Fruit fly (Drosophila melanogaster) whole organism, embryonic: Measurements from ENCODE around the gene ph-p.
A peak's percentile ranks its signal among the peaks of the same experiment; 100 is the strongest.

Experiments used
- BEAF-32 ChIP-seq: fragments of 200-800 bp; sonication (Bioruptor generic); optimal IDR thresholded peaks from 3 replicates; lab custom pipeline; 2017; ENCODE audit warnings: missing biosample characterization, missing genetic modification characterization, mild to moderate bottlenecking, moderate library complexity, missing genetic modification reagents
- Blimp-1 ChIP-seq: fragments of 200-800 bp; sonication (Bioruptor generic); optimal IDR thresholded peaks from 3 replicates; lab custom pipeline; 2018; ENCODE audit warnings: missing biosample characterization, missing genetic modification characterization, mild to moderate bottlenecking, moderate library complexity, missing genetic modification reagents
- CG10959 ChIP-seq: fragments of 200-800 bp; sonication (Bioruptor generic); IDR thresholded peaks from 2 replicates; pipeline ENCODE4 v1.3.6; 2022; ENCODE audit warnings: missing biosample characterization, missing genetic modification characterization
- CG10979 ChIP-seq: fragments of 200-800 bp; sonication (Bioruptor generic); optimal IDR thresholded peaks from 2 replicates; lab custom pipeline; 2018; ENCODE audit warnings: missing biosample characterization, mild to moderate bottlenecking, missing genetic modification characterization, moderate library complexity
- CG11504 ChIP-seq: fragments of 200-800 bp; sonication (Bioruptor generic); optimal IDR thresholded peaks from 3 replicates; lab custom pipeline; 2019; ENCODE audit warnings: missing biosample characterization, mild to moderate bottlenecking, missing genetic modification characterization, moderate library complexity
- CG11560 ChIP-seq: fragments of 200-800 bp; sonication (Bioruptor generic); IDR thresholded peaks from 3 replicates; pipeline ENCODE4 v1.3.6; 2022; ENCODE audit warnings: missing biosample characterization, missing genetic modification characterization
- CG12155 ChIP-seq: fragments of 200-800 bp; sonication (Bioruptor generic); optimal IDR thresholded peaks from 3 replicates; lab custom pipeline; 2016; ENCODE audit warnings: missing biosample characterization, missing genetic modification characterization
- CG1233 ChIP-seq: fragments of 200-800 bp; sonication (Bioruptor generic); optimal IDR thresholded peaks from 4 replicates; lab custom pipeline; 2018; ENCODE audit warnings: missing biosample characterization, mild to moderate bottlenecking, missing genetic modification characterization
- CG12391 ChIP-seq: fragments of 200-800 bp; sonication (Bioruptor generic); optimal IDR thresholded peaks from 3 replicates; lab custom pipeline; 2018; ENCODE audit warnings: missing biosample characterization, mild to moderate bottlenecking, missing genetic modification characterization, moderate library complexity
- CG15269 ChIP-seq: fragments of 200-800 bp; sonication (Bioruptor generic); optimal IDR thresholded peaks from 2 replicates; lab custom pipeline; 2018; ENCODE audit warnings: missing biosample characterization, mild to moderate bottlenecking, missing genetic modification characterization, moderate library complexity
- CG17568 ChIP-seq: fragments of 200-800 bp; sonication (Bioruptor generic); optimal IDR thresholded peaks from 2 replicates; lab custom pipeline; 2018; ENCODE audit warnings: missing biosample characterization, mild to moderate bottlenecking, missing genetic modification characterization, moderate library complexity
- CG17612 ChIP-seq: fragments of 200-800 bp; sonication (Bioruptor generic); IDR thresholded peaks from 2 replicates; pipeline ENCODE4 v1.3.6; 2022; ENCODE audit warnings: missing biosample characterization, missing genetic modification characterization
- CG2199 ChIP-seq: fragments of 200-800 bp; sonication (Bioruptor generic); IDR thresholded peaks from 3 replicates; pipeline ENCODE4 v1.3.6; 2022; ENCODE audit warnings: missing biosample characterization, missing genetic modification characterization
- CG3995 ChIP-seq: fragments of 200-800 bp; sonication (Bioruptor generic); optimal IDR thresholded peaks from 3 replicates; lab custom pipeline; 2016; ENCODE audit warnings: missing biosample characterization, missing genetic modification characterization
- CG8388 ChIP-seq: fragments of 200-800 bp; sonication (Bioruptor generic); optimal IDR thresholded peaks from 2 replicates; lab custom pipeline; 2019; ENCODE audit warnings: missing biosample characterization, mild to moderate bottlenecking, missing genetic modification characterization, moderate library complexity
- CG9437 ChIP-seq: fragments of 200-800 bp; sonication (Bioruptor generic); optimal IDR thresholded peaks from 2 replicates; lab custom pipeline; 2018; ENCODE audit warnings: missing biosample characterization, mild to moderate bottlenecking, missing genetic modification characterization
- Dfd ChIP-seq, 2 experiments: fragments of >200 bp; optimal IDR thresholded peaks; 2 replicates each; lab custom pipeline; 2017; ENCODE audit warnings: missing biosample characterization in 2 of 2, missing genetic modification characterization in 2 of 2
- Gug ChIP-seq: fragments of 200-800 bp; sonication (Bioruptor generic); IDR thresholded peaks from 4 replicates; pipeline ENCODE4 v1.3.6; 2022; ENCODE audit warnings: missing biosample characterization, missing genetic modification characterization
- Max ChIP-seq: fragments of 200-800 bp; sonication (Bioruptor generic); optimal IDR thresholded peaks from 2 replicates; lab custom pipeline; 2016; ENCODE audit warnings: missing biosample characterization, mild to moderate bottlenecking, missing genetic modification characterization
- NfI ChIP-seq: fragments of 200-800 bp; sonication (Bioruptor generic); optimal IDR thresholded peaks from 3 replicates; lab custom pipeline; 2018; ENCODE audit warnings: missing biosample characterization, mild to moderate bottlenecking, missing genetic modification characterization, moderate library complexity
- Vsx1 ChIP-seq: fragments of 200-800 bp; sonication (Bioruptor generic); optimal IDR thresholded peaks from 2 replicates; lab custom pipeline; 2017; ENCODE audit warnings: missing biosample characterization, mild to moderate bottlenecking, missing genetic modification characterization, missing genetic modification reagents
- amos ChIP-seq: fragments of 200-800 bp; sonication (Bioruptor generic); IDR thresholded peaks from 2 replicates; pipeline ENCODE4 v1.3.6; 2022; ENCODE audit warnings: missing biosample characterization, missing genetic modification characterization; ENCODE audit not compliant: partially characterized antibody
- ato ChIP-seq: fragments of 200-800 bp; sonication (Bioruptor generic); IDR thresholded peaks from 2 replicates; pipeline ENCODE4 v1.3.6; 2022; ENCODE audit warnings: missing biosample characterization, missing genetic modification characterization; ENCODE audit not compliant: partially characterized antibody
- bigmax ChIP-seq: fragments of 200-800 bp; sonication (Bioruptor generic); optimal IDR thresholded peaks from 2 replicates; lab custom pipeline; 2018; ENCODE audit warnings: missing biosample characterization, mild to moderate bottlenecking, missing genetic modification characterization
- bowl ChIP-seq: fragments of 200-800 bp; sonication (Bioruptor generic); IDR thresholded peaks from 2 replicates; pipeline ENCODE4 v1.3.6; 2022; ENCODE audit warnings: missing biosample characterization, missing genetic modification characterization
- br ChIP-seq: fragments of >200 bp; optimal IDR thresholded peaks from 2 replicates; lab custom pipeline; 2017
- bsh ChIP-seq, 2 experiments: fragments of 200-800 bp; sonication (Bioruptor generic); optimal IDR thresholded peaks; 2 replicates each; lab custom pipeline; 2017 to 2018; ENCODE audit warnings: mild to moderate bottlenecking in 2 of 2, missing biosample characterization in 2 of 2, missing genetic modification characterization in 2 of 2, moderate library complexity in 1 of 2
- caup ChIP-seq: fragments of 200-800 bp; sonication (Bioruptor generic); optimal IDR thresholded peaks from 3 replicates; lab custom pipeline; 2017; ENCODE audit warnings: missing biosample characterization, mild to moderate bottlenecking, missing genetic modification characterization, moderate library complexity; ENCODE audit not compliant: severe bottlenecking
- crol ChIP-seq: fragments of 200-800 bp; sonication (Bioruptor generic); IDR thresholded peaks from 2 replicates; pipeline ENCODE4 v1.3.6; 2022; ENCODE audit warnings: missing biosample characterization, missing genetic modification characterization
- exex ChIP-seq: fragments of 200-800 bp; sonication (Bioruptor generic); optimal IDR thresholded peaks from 4 replicates; lab custom pipeline; 2018; ENCODE audit warnings: missing biosample characterization, mild to moderate bottlenecking, missing genetic modification characterization, moderate library complexity
- fd64A ChIP-seq: fragments of 200-800 bp; sonication (Bioruptor generic); optimal IDR thresholded peaks from 3 replicates; lab custom pipeline; 2018; ENCODE audit warnings: missing biosample characterization, mild to moderate bottlenecking, missing genetic modification characterization
- fu2 ChIP-seq: fragments of 200-800 bp; sonication (Bioruptor generic); optimal IDR thresholded peaks from 2 replicates; lab custom pipeline; 2016; ENCODE audit warnings: missing biosample characterization, missing genetic modification characterization
- hb ChIP-seq: fragments of 200-800 bp; sonication (Bioruptor generic); IDR thresholded peaks from 3 replicates; pipeline ENCODE4 v1.3.6; 2022; ENCODE audit warnings: missing biosample characterization, missing genetic modification characterization; ENCODE audit not compliant: partially characterized antibody
- ind ChIP-seq: fragments of 200-800 bp; sonication (Bioruptor generic); optimal IDR thresholded peaks from 3 replicates; lab custom pipeline; 2016; ENCODE audit warnings: missing biosample characterization, missing genetic modification characterization
- lab ChIP-seq: fragments of 200-800 bp; sonication (Bioruptor generic); optimal IDR thresholded peaks from 3 replicates; lab custom pipeline; 2017; ENCODE audit warnings: missing biosample characterization, missing genetic modification characterization, mild to moderate bottlenecking, moderate library complexity, missing genetic modification reagents
- mirr ChIP-seq: fragments of 200-800 bp; sonication (Bioruptor generic); optimal IDR thresholded peaks from 3 replicates; lab custom pipeline; 2018; ENCODE audit warnings: missing biosample characterization, mild to moderate bottlenecking, missing genetic modification characterization
- nom ChIP-seq: fragments of 200-800 bp; sonication (Bioruptor generic); optimal IDR thresholded peaks from 2 replicates; lab custom pipeline; 2017; ENCODE audit warnings: missing biosample characterization, missing genetic modification characterization, mild to moderate bottlenecking, moderate library complexity, missing genetic modification reagents
- oc ChIP-seq: fragments of 200-800 bp; sonication (Bioruptor generic); optimal IDR thresholded peaks from 2 replicates; lab custom pipeline; 2018; ENCODE audit warnings: missing biosample characterization, mild to moderate bottlenecking, missing genetic modification characterization, moderate library complexity
- onecut ChIP-seq: fragments of 200-800 bp; sonication (Bioruptor generic); IDR thresholded peaks from 2 replicates; pipeline ENCODE4 v1.3.6; 2022; ENCODE audit warnings: missing biosample characterization, missing genetic modification characterization
- p53 ChIP-seq: fragments of 200-800 bp; sonication (Bioruptor generic); optimal IDR thresholded peaks from 2 replicates; lab custom pipeline; 2016; ENCODE audit warnings: missing biosample characterization, missing genetic modification characterization
- pnt ChIP-seq: fragments of 200-800 bp; sonication (Bioruptor generic); optimal IDR thresholded peaks from 3 replicates; lab custom pipeline; 2016; ENCODE audit warnings: missing biosample characterization, missing genetic modification characterization
- pum ChIP-seq: fragments of 200-800 bp; sonication (Bioruptor generic); optimal IDR thresholded peaks from 2 replicates; lab custom pipeline; 2016; ENCODE audit warnings: missing biosample characterization, missing genetic modification characterization
- repo ChIP-seq: fragments of 200-800 bp; sonication (Bioruptor generic); optimal IDR thresholded peaks from 2 replicates; lab custom pipeline; 2016; ENCODE audit warnings: missing biosample characterization, missing genetic modification characterization
- schlank ChIP-seq: fragments of 200-800 bp; sonication (Bioruptor generic); optimal IDR thresholded peaks from 2 replicates; lab custom pipeline; 2018; ENCODE audit warnings: missing biosample characterization, mild to moderate bottlenecking, missing genetic modification characterization
- scrt ChIP-seq: fragments of 200-800 bp; sonication (Bioruptor generic); optimal IDR thresholded peaks from 2 replicates; lab custom pipeline; 2018; ENCODE audit warnings: missing biosample characterization, mild to moderate bottlenecking, missing genetic modification characterization, moderate library complexity
- shn ChIP-seq: fragments of 200-800 bp; sonication (Bioruptor generic); optimal IDR thresholded peaks from 3 replicates; lab custom pipeline; 2016; ENCODE audit warnings: missing biosample characterization, missing genetic modification characterization
- slbo ChIP-seq: fragments of 200-800 bp; sonication (Bioruptor generic); IDR thresholded peaks from 2 replicates; pipeline ENCODE4 v1.3.6; 2022; ENCODE audit warnings: missing biosample characterization, missing genetic modification characterization
- zen ChIP-seq: fragments of 200-800 bp; sonication (Bioruptor generic); optimal IDR thresholded peaks from 3 replicates; lab custom pipeline; 2018; ENCODE audit warnings: missing biosample characterization, mild to moderate bottlenecking, missing genetic modification characterization, moderate library complexity
- zf30C ChIP-seq: fragments of 200-800 bp; sonication (Bioruptor generic); optimal IDR thresholded peaks from 3 replicates; lab custom pipeline; 2018; ENCODE audit warnings: missing biosample characterization, mild to moderate bottlenecking, missing genetic modification characterization

ph-p gene

DNA sequence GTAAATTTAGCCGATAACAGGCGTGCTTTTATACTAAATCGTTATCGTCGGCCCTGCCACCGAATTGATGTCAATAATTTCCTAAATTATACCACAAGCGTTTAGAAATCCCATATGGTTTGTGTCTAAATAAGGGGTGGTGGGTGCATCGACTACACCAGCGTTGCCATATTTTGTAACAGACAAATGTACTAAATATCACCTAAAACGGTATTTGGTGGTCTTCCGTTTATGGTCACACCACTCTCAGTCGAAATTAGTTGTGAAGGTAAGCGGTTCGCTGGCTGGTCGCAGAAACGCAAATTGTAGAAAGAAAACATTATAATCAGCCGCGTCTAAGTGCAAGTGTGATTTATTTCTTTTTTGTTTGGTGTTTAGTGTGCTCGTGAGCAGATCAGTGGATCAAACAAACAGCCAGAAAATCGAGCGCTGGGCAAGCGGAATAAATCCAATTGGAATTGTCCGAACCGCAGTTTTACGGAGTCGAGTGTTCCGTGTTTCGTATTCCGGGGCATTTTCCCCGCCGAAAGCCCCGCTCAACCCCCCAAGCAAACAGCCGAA, 57.7 kb downstream of the ph-p start, which contains the start of the genes CG16903 and Unc-76 (continued):
- no peak for TF ChIP-seq ind (GFP tag; lab: Kevin White, UChicago)
- TF ChIP-seq ato (GFP tag; lab: Robert Waterston, UW), result no peak
- TF ChIP-seq CG12155 (GFP tag; lab: Kevin White, UChicago), result peak; percentile 24
- peak; percentile 43 for TF ChIP-seq lab (GFP tag; lab: Kevin White, UChicago)
- TF ChIP-seq exex (tag; lab: Kevin White, UChicago), result peak; percentile 21
- peak in 1 of 2 experiments; percentile 21 for TF ChIP-seq bsh (GFP tag; optimal IDR thresholded peaks at IDR 0.05; lab: Kevin White, UChicago)
- 0 out of 2 replicates have a peak, but pooled peaks have one; percentile 39 for TF ChIP-seq bowl (GFP tag; lab: Robert Waterston, UW)
- no peak for TF ChIP-seq hb
- TF ChIP-seq pum (GFP tag; lab: Kevin White, UChicago), result no peak
- peak; percentile 21; the same call in 1 of the 2 replicates for TF ChIP-seq slbo (GFP tag; lab: Robert Waterston, UW)
- no peak for TF ChIP-seq CG8388 (GFP tag; lab: Kevin White, UChicago)
- peak; percentile 25 for TF ChIP-seq NfI (GFP tag; lab: Kevin White, UChicago)
- no peak for TF ChIP-seq CG9437 (GFP tag; lab: Kevin White, UChicago)
- peak; percentile 57 for TF ChIP-seq caup (GFP tag; lab: Kevin White, UChicago)
- peak; percentile 60 for TF ChIP-seq CG12391
- TF ChIP-seq pnt (GFP tag; lab: Kevin White, UChicago), result peak; percentile 0
- no peak for TF ChIP-seq Max (GFP tag; lab: Kevin White, UChicago)
- no peak for TF ChIP-seq CG17568
- TF ChIP-seq schlank (tag; lab: Kevin White, UChicago), result no peak
- no peak for TF ChIP-seq Dfd (GFP tag; optimal IDR thresholded peaks at IDR 0.05; lab: Kevin White, UChicago)
- no peak for TF ChIP-seq CG17612 (GFP tag; lab: Robert Waterston, UW)
- peak; percentile 26 for TF ChIP-seq bigmax (GFP tag; lab: Kevin White, UChicago)
- TF ChIP-seq CG1233 (GFP tag; lab: Kevin White, UChicago), result peak; percentile 17
- TF ChIP-seq crol (GFP tag; lab: Robert Waterston, UW), result peak; percentile 73
- TF ChIP-seq fd64A (GFP tag; lab: Kevin White, UChicago), result peak; percentile 31
- 0 out of 3 replicates have a peak, but pooled peaks have one; percentile 45 for TF ChIP-seq CG11560 (tag; lab: Robert Waterston, UW)
- TF ChIP-seq CG2199, result no peak
- peak; percentile 6 for TF ChIP-seq fu2 (GFP tag; lab: Kevin White, UChicago)
- TF ChIP-seq nom (GFP tag; lab: Kevin White, UChicago), result peak; percentile 69
- peak; percentile 3 for TF ChIP-seq shn (GFP tag; lab: Kevin White, UChicago)
- TF ChIP-seq Gug (GFP tag; lab: Robert Waterston, UW), result no peak
- no peak for TF ChIP-seq Vsx1
- TF ChIP-seq zen (tag; lab: Kevin White, UChicago), result peak; percentile 42
- peak; percentile 51 for TF ChIP-seq scrt
- TF ChIP-seq zf30C (GFP tag; lab: Kevin White, UChicago), result no peak
- TF ChIP-seq BEAF-32 (GFP tag; lab: Kevin White, UChicago), result peak; percentile 65
- peak; percentile 64 for TF ChIP-seq mirr
- peak; percentile 57 for TF ChIP-seq CG11504 (tag; lab: Kevin White, UChicago)
- TF ChIP-seq CG10979 (tag; lab: Kevin White, UChicago), result peak; percentile 18
- peak; percentile 38 for TF ChIP-seq CG15269 (tag; lab: Kevin White, UChicago)
- peak; percentile 33 for TF ChIP-seq Blimp-1 (GFP tag; lab: Kevin White, UChicago)
- TF ChIP-seq repo (GFP tag; lab: Kevin White, UChicago), result no peak
- TF ChIP-seq CG10959, result no peak
- peak; percentile 66 for TF ChIP-seq p53 (GFP tag; lab: Kevin White, UChicago)
- TF ChIP-seq CG3995 (GFP tag; lab: Kevin White, UChicago), result peak; percentile 32
- TF ChIP-seq amos (GFP tag; lab: Robert Waterston, UW), result peak; percentile 58
- TF ChIP-seq onecut (GFP tag; lab: Robert Waterston, UW), result peak; percentile 16; the same call in 1 of the 2 replicates
- TF ChIP-seq br, result no peak
- TF ChIP-seq oc (tag; lab: Kevin White, UChicago), result peak; percentile 16
